Worm (Caenorhabditis elegans) whole organism, early embryonic: ENCODE data around the gene T24E12.2.

ENCODE experiments used
- F13C5.2 ChIP-seq: sonication (generic microtip); optimal IDR thresholded peaks from 2 replicates; lab custom pipeline; 2017; ENCODE audit warnings: mild to moderate bottlenecking, missing genetic modification characterization, inconsistent platforms, missing compliant biosample characterization
- aly-1 ChIP-seq: sonication (generic microtip); optimal IDR thresholded peaks from 2 replicates; lab custom pipeline; 2016; ENCODE audit warnings: missing genetic modification characterization, missing compliant biosample characterization
- ama-1 ChIP-seq: fragments of 150-350 bp; optimal IDR thresholded peaks from 2 replicates; lab custom pipeline; 2014
- ceh-13 ChIP-seq: fragments of 200-800 bp; sonication (Bioruptor generic); optimal IDR thresholded peaks from 2 replicates; lab custom pipeline; 2018; ENCODE audit warnings: mild to moderate bottlenecking, missing genetic modification characterization, missing compliant biosample characterization
- ceh-36 ChIP-seq: sonication (generic microtip); optimal IDR thresholded peaks from 2 replicates; lab custom pipeline; 2016; ENCODE audit warnings: missing genetic modification characterization, inconsistent platforms, missing compliant biosample characterization
- hmbx-1 ChIP-seq: sonication (generic microtip); optimal IDR thresholded peaks from 2 replicates; lab custom pipeline; 2016; ENCODE audit warnings: mild to moderate bottlenecking, missing genetic modification characterization, missing compliant biosample characterization
- hmg-4 ChIP-seq: fragments of 200-800 bp; sonication (Bioruptor generic); optimal IDR thresholded peaks from 2 replicates; lab custom pipeline; 2018; ENCODE audit warnings: mild to moderate bottlenecking, missing genetic modification characterization, missing compliant biosample characterization
- tbx-37 ChIP-seq: fragments of 200-800 bp; sonication (Bioruptor generic); conservative IDR thresholded peaks from 2 replicates; pipeline ENCODE4 v1.3.6; 2022; ENCODE audit warnings: missing genetic modification reagents, missing genetic modification characterization, missing compliant biosample characterization
- tra-4 ChIP-seq: sonication (generic microtip); optimal IDR thresholded peaks from 2 replicates; lab custom pipeline; 2017; ENCODE audit warnings: missing genetic modification characterization, missing compliant biosample characterization

DNA sequence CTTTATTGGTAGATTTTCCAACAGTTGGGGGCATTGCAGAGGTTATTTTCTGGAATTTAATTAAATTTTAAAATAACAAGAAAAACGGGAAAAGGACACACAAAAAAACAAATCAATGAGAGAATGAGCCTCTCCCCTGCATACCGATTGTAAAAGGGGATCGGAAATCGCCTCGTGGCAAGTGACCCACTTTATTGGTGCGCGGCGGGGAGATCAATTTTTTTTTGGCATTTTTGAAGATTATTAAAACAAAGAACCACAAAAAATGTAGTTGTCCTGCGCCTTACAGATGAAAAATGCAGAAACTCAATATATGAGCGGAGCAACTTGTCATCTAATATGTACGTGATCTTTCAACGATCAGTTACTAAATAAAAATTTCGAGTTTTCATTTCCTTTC lies 38.5 kb downstream of the T24E12.2 start, which contains the start of gene F54D10.7:
- TF ChIP-seq tbx-37 (GFP tag; lab: Robert Waterston, UW) (no peak), aly-1 (tag; lab: Kevin White, UChicago) (no peak), F13C5.2 (tag; lab: Kevin White, UChicago) (no peak), ceh-13 (GFP tag; lab: Kevin White, UChicago) (no peak), hmg-4 (GFP tag; lab: Kevin White, UChicago) (no peak), tra-4 (tag; lab: Kevin White, UChicago) (no peak), ceh-36 (tag; lab: Kevin White, UChicago) (no peak), ama-1 (no peak), hmbx-1 (tag; lab: Kevin White, UChicago) (no peak)
